Worm (Caenorhabditis elegans) whole organism, late embryonic: ENCODE data around the gene F59H6.14.

Experiments used
- F13H6.1 ChIP-seq: sonication (generic microtip); optimal IDR thresholded peaks from 2 replicates; lab custom pipeline; 2016; ENCODE audit warnings: missing genetic modification characterization, missing compliant biosample characterization
- ceh-14 ChIP-seq: sonication (generic microtip); optimal IDR thresholded peaks from 2 replicates; lab custom pipeline; 2016; ENCODE audit warnings: missing genotype, missing genetic modification characterization, missing compliant biosample characterization
- ceh-2 ChIP-seq: sonication (generic microtip); optimal IDR thresholded peaks from 2 replicates; lab custom pipeline; 2016; ENCODE audit warnings: missing genotype, missing genetic modification characterization, missing compliant biosample characterization
- dve-1 ChIP-seq: sonication (generic microtip); optimal IDR thresholded peaks from 2 replicates; lab custom pipeline; 2017; ENCODE audit warnings: antibody characterized with exemption, mild to moderate bottlenecking, missing genetic modification characterization, missing compliant biosample characterization
- hlh-15 ChIP-seq: sonication (generic microtip); optimal IDR thresholded peaks from 2 replicates; lab custom pipeline; 2016; ENCODE audit warnings: missing genetic modification characterization, missing compliant biosample characterization
- hlh-30 ChIP-seq: sonication (generic microtip); optimal IDR thresholded peaks from 2 replicates; lab custom pipeline; 2017; ENCODE audit warnings: antibody characterized with exemption, missing genetic modification characterization, missing compliant biosample characterization; ENCODE audit not compliant: insufficient read depth
- madf-2 ChIP-seq: sonication (generic microtip); optimal IDR thresholded peaks from 2 replicates; lab custom pipeline; 2017; ENCODE audit warnings: missing genetic modification characterization, missing compliant biosample characterization
- nfya-1 ChIP-seq: sonication (generic microtip); optimal IDR thresholded peaks from 2 replicates; lab custom pipeline; 2017; ENCODE audit warnings: missing genetic modification characterization, mild to moderate bottlenecking, missing compliant biosample characterization, antibody characterized with exemption, moderate library complexity
- nhr-11 ChIP-seq: fragments of 150-350 bp; optimal IDR thresholded peaks from 2 replicates; lab custom pipeline; 2014; ENCODE audit warnings: missing biosample characterization, missing genetic modification characterization
- npax-4 ChIP-seq: sonication (generic microtip); optimal IDR thresholded peaks from 2 replicates; lab custom pipeline; 2016; ENCODE audit warnings: missing genetic modification characterization, missing compliant biosample characterization
- pag-3 ChIP-seq: sonication (generic microtip); optimal IDR thresholded peaks from 2 replicates; lab custom pipeline; 2016; ENCODE audit warnings: missing compliant biosample characterization, missing genetic modification characterization, borderline replicate concordance
- pha-4 ChIP-seq: fragments of 150-350 bp; optimal IDR thresholded peaks from 2 replicates; lab custom pipeline; 2018; ENCODE audit warnings: missing biosample characterization, missing genetic modification reagents, missing genetic modification characterization
- syd-9 ChIP-seq: sonication (generic microtip); optimal IDR thresholded peaks from 2 replicates; lab custom pipeline; 2016; ENCODE audit warnings: mild to moderate bottlenecking, missing genetic modification characterization, moderate library complexity, missing compliant biosample characterization
- unc-86 ChIP-seq: sonication (generic microtip); optimal IDR thresholded peaks from 2 replicates; lab custom pipeline; 2016; ENCODE audit warnings: missing genetic modification characterization, missing compliant biosample characterization

DNA sequence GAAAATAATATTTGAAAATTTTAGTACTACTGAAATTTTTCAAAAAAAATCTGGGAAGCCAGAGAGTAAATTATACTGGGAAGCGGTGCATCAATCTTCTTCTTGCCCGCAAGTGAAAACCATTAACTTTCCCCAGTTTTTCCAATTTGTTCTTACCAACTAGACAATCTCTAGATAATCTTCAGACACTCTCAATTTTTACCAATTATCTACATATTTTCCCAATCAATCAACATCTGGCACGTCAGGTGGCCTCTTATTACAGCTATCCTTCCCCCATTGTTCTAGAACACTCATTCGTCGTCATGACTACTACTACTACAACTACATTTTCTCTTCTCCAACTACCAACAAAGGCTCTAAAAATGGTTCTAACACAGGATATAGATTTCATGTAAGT, 31.1 kb downstream of the F59H6.14 start, which contains the start of gene fbxb-6:
- no peak for TF ChIP-seq ceh-2
- no peak for TF ChIP-seq ceh-14
- no peak for TF ChIP-seq F13H6.1
- no peak for TF ChIP-seq madf-2
- no peak for TF ChIP-seq nhr-11 (tag; lab: Kevin White, UChicago)
- no peak for TF ChIP-seq pha-4 (tag; lab: Kevin White, UChicago)
- no peak for TF ChIP-seq dve-1 (tag; lab: Kevin White, UChicago)
- TF ChIP-seq unc-86 (tag; lab: Kevin White, UChicago), result no peak
- TF ChIP-seq syd-9, result no peak
- TF ChIP-seq nfya-1, result no peak
- no peak for TF ChIP-seq pag-3
- TF ChIP-seq hlh-15 (tag; lab: Kevin White, UChicago), result no peak
- TF ChIP-seq npax-4, result no peak
- no peak for TF ChIP-seq hlh-30 (tag; lab: Kevin White, UChicago)
